Fruit fly (Drosophila melanogaster): ENCODE results near the gene CG1143.

DNA sequence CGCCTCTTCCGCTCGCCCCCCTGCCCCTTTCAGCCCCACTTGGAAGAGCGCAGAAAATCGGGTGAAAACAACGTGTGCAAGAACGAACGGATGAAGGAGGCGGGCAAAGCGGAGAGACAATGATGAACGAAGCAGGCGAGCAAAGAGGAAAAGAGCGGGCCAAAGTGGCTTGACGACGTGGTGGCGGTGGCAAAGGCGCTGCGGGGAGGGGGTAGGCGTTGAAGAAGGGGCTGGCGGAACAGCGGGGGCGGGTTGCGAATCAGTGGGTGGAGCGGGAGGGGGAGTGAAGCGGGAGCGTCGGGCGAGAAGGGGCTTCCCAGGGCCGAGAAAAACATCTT lies 12.4 kb upstream of the CG1143 start:
- TF ChIP-seq psq (GFP tag; optimal IDR thresholded peaks at IDR 0.05) (peak; percentile 100), jim (GFP tag; optimal IDR thresholded peaks at IDR 0.05) (no peak)

All from whole organism, wandering third instar larva.